Worm (Caenorhabditis elegans) whole organism, L3 larva: ENCODE results near the gene Y50D4C.12.

Experiments used
- R02D3.7 ChIP-seq: fragments of 150-350 bp; optimal IDR thresholded peaks from 2 replicates; lab custom pipeline; 2014; ENCODE audit warnings: missing biosample characterization, missing genetic modification characterization
- ZK546.5 ChIP-seq: sonication (generic microtip); optimal IDR thresholded peaks from 2 replicates; lab custom pipeline; 2017; ENCODE audit warnings: missing biosample characterization, missing genetic modification characterization
- aly-2 ChIP-seq: fragments of 150-350 bp; optimal IDR thresholded peaks from 2 replicates; lab custom pipeline; 2014; ENCODE audit warnings: missing biosample characterization, missing genetic modification characterization
- ama-1 ChIP-seq: fragments of 150-350 bp; optimal IDR thresholded peaks from 2 replicates; lab custom pipeline; 2018
- ceh-16 ChIP-seq: sonication (generic microtip); optimal IDR thresholded peaks from 2 replicates; lab custom pipeline; 2017; ENCODE audit warnings: missing biosample characterization, missing genetic modification characterization
- ceh-28 ChIP-seq: fragments of 150-350 bp; optimal IDR thresholded peaks from 2 replicates; lab custom pipeline; 2014; ENCODE audit warnings: missing biosample characterization, missing genetic modification reagents, missing genetic modification characterization
- ceh-82 ChIP-seq: fragments of 150-350 bp; optimal IDR thresholded peaks from 2 replicates; lab custom pipeline; 2014; ENCODE audit warnings: missing biosample characterization, missing genetic modification characterization
- ceh-9 ChIP-seq: sonication (generic microtip); optimal IDR thresholded peaks from 2 replicates; lab custom pipeline; 2018; ENCODE audit warnings: missing biosample characterization, missing genetic modification characterization
- daf-12 ChIP-seq: fragments of 150-350 bp; optimal IDR thresholded peaks from 2 replicates; lab custom pipeline; 2014; ENCODE audit warnings: missing biosample characterization, missing genetic modification reagents, missing genetic modification characterization
- egl-27 ChIP-seq: sonication (generic microtip); optimal IDR thresholded peaks from 4 replicates; lab custom pipeline; 2017; ENCODE audit warnings: missing biosample characterization, missing genetic modification reagents, missing genetic modification characterization
- egl-5 ChIP-seq: fragments of 150-350 bp; optimal IDR thresholded peaks from 2 replicates; lab custom pipeline; 2017; ENCODE audit warnings: missing biosample characterization, missing genetic modification reagents, missing genetic modification characterization, inconsistent platforms
- elt-1 ChIP-seq: fragments of 150-350 bp; optimal IDR thresholded peaks from 2 replicates; lab custom pipeline; 2014; ENCODE audit warnings: missing biosample characterization, missing genetic modification characterization
- elt-2 ChIP-seq: sonication (generic microtip); optimal IDR thresholded peaks from 2 replicates; lab custom pipeline; 2016; ENCODE audit warnings: missing genetic modification reagents, mild to moderate bottlenecking, missing genetic modification characterization, missing compliant biosample characterization
- elt-3 ChIP-seq, 3 experiments: fragments of 150-350 bp in 1 of 3; sonication (generic microtip) in 2 of 3; optimal IDR thresholded peaks; 2 replicates in 2 of 3; 4 replicates in 1 of 3; lab custom pipeline; 2014 to 2017; ENCODE audit warnings: missing biosample characterization in 3 of 3, missing genetic modification characterization in 3 of 3
- eor-1 ChIP-seq, 2 experiments: fragments of 150-350 bp; optimal IDR thresholded peaks; 2 replicates each; lab custom pipeline; 2014 to 2018; ENCODE audit warnings: missing biosample characterization in 2 of 2, missing genetic modification characterization in 2 of 2
- fkh-10 ChIP-seq: sonication (generic microtip); optimal IDR thresholded peaks from 2 replicates; lab custom pipeline; 2017; ENCODE audit warnings: missing biosample characterization, missing genetic modification reagents, missing genetic modification characterization
- fkh-2 ChIP-seq: fragments of 150-350 bp; optimal IDR thresholded peaks from 2 replicates; lab custom pipeline; 2014; ENCODE audit warnings: missing biosample characterization, missing genetic modification reagents, missing genetic modification characterization
- fos-1 ChIP-seq: fragments of 150-350 bp; optimal IDR thresholded peaks from 2 replicates; lab custom pipeline; 2014; ENCODE audit warnings: missing biosample characterization, missing genetic modification characterization
- hmg-11 ChIP-seq: sonication (generic microtip); optimal IDR thresholded peaks from 2 replicates; lab custom pipeline; 2016; ENCODE audit warnings: missing genetic modification characterization, missing compliant biosample characterization
- jun-1 ChIP-seq: fragments of 150-350 bp; optimal IDR thresholded peaks from 2 replicates; lab custom pipeline; 2014; ENCODE audit warnings: missing biosample characterization, missing genetic modification reagents, missing genetic modification characterization
- lin-15B ChIP-seq: fragments of 150-350 bp; optimal IDR thresholded peaks from 2 replicates; lab custom pipeline; 2014; ENCODE audit warnings: missing biosample characterization, missing genetic modification characterization
- lin-39 ChIP-seq: fragments of 150-350 bp; optimal IDR thresholded peaks from 2 replicates; lab custom pipeline; 2018; ENCODE audit warnings: missing biosample characterization, missing genetic modification reagents, missing genetic modification characterization
- lsy-12 ChIP-seq: sonication (generic microtip); optimal IDR thresholded peaks from 2 replicates; lab custom pipeline; 2016; ENCODE audit warnings: mild to moderate bottlenecking, missing genetic modification characterization, missing compliant biosample characterization
- mdl-1 ChIP-seq: fragments of 150-350 bp; optimal IDR thresholded peaks from 2 replicates; lab custom pipeline; 2014; ENCODE audit warnings: missing biosample characterization, missing genetic modification characterization
- mml-1 ChIP-seq: fragments of 150-350 bp; sonication (generic microtip); optimal IDR thresholded peaks from 3 replicates; lab custom pipeline; 2014; ENCODE audit warnings: missing biosample characterization, missing genetic modification characterization
- nfya-1 ChIP-seq: sonication (generic microtip); optimal IDR thresholded peaks from 2 replicates; lab custom pipeline; 2017; ENCODE audit warnings: missing genetic modification characterization, mild to moderate bottlenecking, missing compliant biosample characterization, antibody characterized with exemption, moderate library complexity; ENCODE audit not compliant: insufficient read depth
- nhr-11 ChIP-seq: fragments of 150-350 bp; optimal IDR thresholded peaks from 2 replicates; lab custom pipeline; 2014; ENCODE audit warnings: missing biosample characterization, missing genetic modification characterization
- nhr-12 ChIP-seq: fragments of 150-350 bp; optimal IDR thresholded peaks from 2 replicates; lab custom pipeline; 2014; ENCODE audit warnings: missing biosample characterization, missing genetic modification characterization
- nhr-23 ChIP-seq: fragments of 150-350 bp; optimal IDR thresholded peaks from 2 replicates; lab custom pipeline; 2014; ENCODE audit warnings: missing biosample characterization, missing genetic modification reagents, missing genetic modification characterization
- nhr-237 ChIP-seq: fragments of 150-350 bp; optimal IDR thresholded peaks from 2 replicates; lab custom pipeline; 2014; ENCODE audit warnings: missing biosample characterization, missing genetic modification characterization
- nhr-25 ChIP-seq: sonication (generic microtip); optimal IDR thresholded peaks from 2 replicates; lab custom pipeline; 2017; ENCODE audit warnings: missing biosample characterization, missing genetic modification characterization
- nhr-28 ChIP-seq: fragments of 150-350 bp; optimal IDR thresholded peaks from 2 replicates; lab custom pipeline; 2014; ENCODE audit warnings: missing biosample characterization, missing genetic modification characterization
- nhr-43 ChIP-seq: sonication (generic microtip); optimal IDR thresholded peaks from 2 replicates; lab custom pipeline; 2016; ENCODE audit warnings: mild to moderate bottlenecking, missing genetic modification characterization, missing compliant biosample characterization; ENCODE audit not compliant: poor library complexity, severe bottlenecking
- nhr-67 ChIP-seq: fragments of 150-350 bp; optimal IDR thresholded peaks from 2 replicates; lab custom pipeline; 2014; ENCODE audit warnings: missing biosample characterization, missing genetic modification characterization
- nhr-76 ChIP-seq: fragments of 150-350 bp; sonication (generic microtip); optimal IDR thresholded peaks from 5 replicates; lab custom pipeline; 2014; ENCODE audit warnings: missing biosample characterization, missing genetic modification characterization
- nhr-77 ChIP-seq: fragments of 150-350 bp; optimal IDR thresholded peaks from 2 replicates; lab custom pipeline; 2014; ENCODE audit warnings: missing biosample characterization, missing genetic modification characterization
- pha-4 ChIP-seq: fragments of 150-350 bp; optimal IDR thresholded peaks from 2 replicates; lab custom pipeline; 2014; ENCODE audit warnings: missing biosample characterization, missing genetic modification reagents, missing genetic modification characterization
- pqm-1 ChIP-seq: fragments of 150-350 bp; optimal IDR thresholded peaks from 2 replicates; lab custom pipeline; 2017; ENCODE audit warnings: missing biosample characterization, missing genetic modification characterization, inconsistent platforms
- sea-2 ChIP-seq: fragments of 150-350 bp; sonication (generic microtip); optimal IDR thresholded peaks from 4 replicates; lab custom pipeline; 2014; ENCODE audit warnings: missing biosample characterization, missing genetic modification reagents, missing genetic modification characterization
- skn-1 ChIP-seq: fragments of 150-350 bp; optimal IDR thresholded peaks from 2 replicates; lab custom pipeline; 2014; ENCODE audit warnings: missing biosample characterization, missing genetic modification characterization
- snpc-4 ChIP-seq: fragments of 150-350 bp; optimal IDR thresholded peaks from 2 replicates; lab custom pipeline; 2014; ENCODE audit warnings: missing biosample characterization, missing genetic modification characterization
- tbx-2 ChIP-seq: sonication (generic microtip); optimal IDR thresholded peaks from 2 replicates; lab custom pipeline; 2016; ENCODE audit warnings: mild to moderate bottlenecking, missing genetic modification characterization, missing compliant biosample characterization
- unc-39 ChIP-seq: sonication (generic microtip); optimal IDR thresholded peaks from 4 replicates; lab custom pipeline; 2017; ENCODE audit warnings: missing biosample characterization, missing genetic modification characterization
- unc-62 ChIP-seq: fragments of 150-350 bp; sonication (generic microtip); optimal IDR thresholded peaks from 4 replicates; lab custom pipeline; 2014; ENCODE audit warnings: missing biosample characterization, missing genetic modification reagents, missing genetic modification characterization
- zag-1 ChIP-seq: fragments of 150-350 bp; optimal IDR thresholded peaks from 2 replicates; lab custom pipeline; 2014; ENCODE audit warnings: missing biosample characterization, missing genetic modification characterization
- ztf-11 ChIP-seq: fragments of 150-350 bp; optimal IDR thresholded peaks from 2 replicates; lab custom pipeline; 2014; ENCODE audit warnings: missing biosample characterization, missing genetic modification characterization
- ztf-4 ChIP-seq: fragments of 150-350 bp; optimal IDR thresholded peaks from 2 replicates; lab custom pipeline; 2014; ENCODE audit warnings: missing biosample characterization, missing genetic modification characterization

The Y50D4C.12 gene

DNA sequence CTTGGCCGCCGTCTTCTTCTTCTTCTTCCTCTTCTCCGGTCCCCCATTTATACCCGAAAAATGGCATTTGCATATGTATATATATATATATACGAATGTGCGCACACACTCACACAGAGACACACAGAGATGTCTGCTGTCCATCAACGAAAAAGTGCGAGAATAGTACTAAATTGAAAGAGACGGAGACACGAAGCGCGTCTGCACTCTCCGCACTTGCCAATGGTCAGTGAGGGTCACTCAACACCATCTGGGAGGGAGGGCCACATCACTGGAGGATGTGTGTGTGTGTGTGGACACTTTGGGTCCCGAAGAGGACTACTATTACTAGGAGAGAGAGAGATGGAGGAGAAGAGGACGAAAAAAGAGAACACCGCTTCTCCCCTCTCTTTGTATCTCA, 7.2 kb upstream of the Y50D4C.12 start:
- no peak for TF ChIP-seq zag-1 (tag; lab: Kevin White, UChicago)
- TF ChIP-seq ceh-28 (tag; lab: Kevin White, UChicago), result no peak
- no peak for TF ChIP-seq mdl-1 (tag; lab: Kevin White, UChicago)
- no peak for TF ChIP-seq nhr-12
- peak; percentile 28 for TF ChIP-seq nhr-23 (tag; lab: Kevin White, UChicago)
- no peak for TF ChIP-seq fos-1 (tag; lab: Kevin White, UChicago)
- TF ChIP-seq pha-4 (tag; lab: Kevin White, UChicago), result peak; percentile 63
- TF ChIP-seq daf-12 (tag; lab: Kevin White, UChicago), result no peak
- peak; percentile 86 for TF ChIP-seq nfya-1 (tag; lab: Kevin White, UChicago)
- no peak for TF ChIP-seq fkh-2
- no peak for TF ChIP-seq nhr-77
- TF ChIP-seq elt-1, result no peak
- peak; percentile 11 for TF ChIP-seq tbx-2 (tag; lab: Kevin White, UChicago)
- no peak for TF ChIP-seq nhr-76 (tag; lab: Kevin White, UChicago)
- TF ChIP-seq egl-27 (tag; lab: Kevin White, UChicago), result no peak
- no peak for TF ChIP-seq ceh-9 (tag; lab: Kevin White, UChicago)
- no peak for TF ChIP-seq nhr-43 (tag; lab: Kevin White, UChicago)
- no peak for TF ChIP-seq ceh-82 (tag; lab: Kevin White, UChicago)
- TF ChIP-seq ceh-16 (tag; lab: Kevin White, UChicago), result no peak
- no peak for TF ChIP-seq nhr-11
- TF ChIP-seq unc-39 (tag; lab: Kevin White, UChicago), result no peak
- peak; percentile 45 for TF ChIP-seq lsy-12 (tag; lab: Kevin White, UChicago)
- peak; percentile 57 for TF ChIP-seq lin-15B (tag; lab: Kevin White, UChicago)
- peak; percentile 87 for TF ChIP-seq lin-39 (tag; lab: Kevin White, UChicago)
- no peak for TF ChIP-seq eor-1 (tag; optimal IDR thresholded peaks at IDR 0.05; lab: Kevin White, UChicago)
- TF ChIP-seq R02D3.7 (tag; lab: Kevin White, UChicago), result no peak
- no peak for TF ChIP-seq ZK546.5 (tag; lab: Kevin White, UChicago)
- TF ChIP-seq snpc-4, result peak; percentile 54
- TF ChIP-seq ztf-4 (tag; lab: Kevin White, UChicago), result no peak
- no peak for TF ChIP-seq sea-2 (GFP tag; lab: Kevin White, UChicago)
- TF ChIP-seq elt-2 (tag; lab: Kevin White, UChicago), result no peak
- TF ChIP-seq ama-1, result no peak
- no peak for TF ChIP-seq nhr-237 (tag; lab: Kevin White, UChicago)
- TF ChIP-seq skn-1 (tag; lab: Kevin White, UChicago), result no peak
- TF ChIP-seq jun-1, result peak; percentile 5
- no peak for TF ChIP-seq aly-2 (tag; lab: Kevin White, UChicago)
- TF ChIP-seq ztf-11 (tag; lab: Kevin White, UChicago), result no peak
- no peak for TF ChIP-seq pqm-1 (tag; lab: Kevin White, UChicago)
- TF ChIP-seq unc-62, result no peak
- no peak for TF ChIP-seq nhr-28 (tag; lab: Kevin White, UChicago)
- TF ChIP-seq mml-1, result no peak
- peak; percentile 17 for TF ChIP-seq fkh-10 (GFP tag; lab: Kevin White, UChicago)
- TF ChIP-seq elt-3 (tag; optimal IDR thresholded peaks at IDR 0.05; lab: Kevin White, UChicago), result no peak
- peak; percentile 92 for TF ChIP-seq hmg-11
- TF ChIP-seq nhr-67 (tag; lab: Kevin White, UChicago), result no peak
- peak; percentile 46 for TF ChIP-seq nhr-25 (tag; lab: Kevin White, UChicago)
- peak; percentile 69 for TF ChIP-seq egl-5 (tag; lab: Kevin White, UChicago)
- TF ChIP-seq, all 47 proteins: peak for 13
